Fruit fly (Drosophila melanogaster) whole organism, embryonic: ENCODE measurements around the gene Notum.

Source experiments
- nau ChIP-seq: fragments of 200-800 bp; sonication (Bioruptor generic); optimal IDR thresholded peaks from 3 replicates; lab custom pipeline; 2017; ENCODE audit warnings: missing biosample characterization, mild to moderate bottlenecking, missing genetic modification characterization, missing genetic modification reagents
- prd ChIP-seq, 3 experiments: fragments of >200 bp in 2 of 3; fragments of 200-800 bp in 1 of 3; sonication (Bioruptor generic) in 1 of 3; optimal IDR thresholded peaks in 2 of 3; IDR thresholded peaks in 1 of 3; 2 replicates in 2 of 3; 3 replicates in 1 of 3; pipeline versions ENCODE4 v1.3.6 to Lab custom; 2017 to 2022; ENCODE audit warnings: missing biosample characterization in 1 of 3, missing genetic modification characterization in 1 of 3
- row ChIP-seq: fragments of 200-800 bp; sonication (Bioruptor generic); IDR thresholded peaks from 3 replicates; pipeline ENCODE4 v1.3.6; 2022; ENCODE audit warnings: missing biosample characterization, missing genetic modification characterization
- slp2 ChIP-seq: fragments of 200-800 bp; sonication (Bioruptor generic); optimal IDR thresholded peaks from 2 replicates; lab custom pipeline; 2016; ENCODE audit warnings: missing biosample characterization, missing genetic modification characterization

- peak; percentile 62 for TF ChIP-seq nau (GFP tag; lab: Kevin White, UChicago)
- TF ChIP-seq prd (optimal IDR thresholded peaks at IDR 0.05; lab: Kevin White, UChicago) = no peak
- peak; percentile 33; the same call in 1 of the 3 replicates for TF ChIP-seq prd (GFP tag; IDR thresholded peaks at IDR 0.05; lab: Robert Waterston, UW)
- TF ChIP-seq slp2 = no peak
- TF ChIP-seq row = peak; percentile 42; the same call in 2 of the 3 replicates
These were observed 3.9 kb downstream of the Notum start for dm6 chr3L:16027163-16027633.
